Worm (Caenorhabditis elegans) whole organism, L4 larva: ENCODE data around the gene H21P03.10.

ENCODE experiments used
- F10B5.3 ChIP-seq: sonication (generic microtip); optimal IDR thresholded peaks from 2 replicates; lab custom pipeline; 2016; ENCODE audit warnings: mild to moderate bottlenecking, missing genetic modification characterization, missing compliant biosample characterization
- F49E8.2 ChIP-seq: sonication (generic microtip); optimal IDR thresholded peaks from 2 replicates; lab custom pipeline; 2016; ENCODE audit warnings: missing compliant biosample characterization, mild to moderate bottlenecking, missing genetic modification characterization, borderline replicate concordance
- T20F7.1 ChIP-seq: fragments of 200-800 bp; sonication (Bioruptor generic); optimal IDR thresholded peaks from 2 replicates; lab custom pipeline; 2018; ENCODE audit warnings: mild to moderate bottlenecking, missing genetic modification characterization, missing compliant biosample characterization
- Y5F2A.4 ChIP-seq: fragments of 200-800 bp; sonication (Bioruptor generic); optimal IDR thresholded peaks from 2 replicates; lab custom pipeline; 2018; ENCODE audit warnings: mild to moderate bottlenecking, missing genetic modification characterization, missing compliant biosample characterization
- ZK546.5 ChIP-seq, 2 experiments: sonication (generic microtip); optimal IDR thresholded peaks; 2 replicates each; lab custom pipeline; 2017; ENCODE audit warnings: missing biosample characterization in 2 of 2, missing genetic modification characterization in 2 of 2
- aha-1 ChIP-seq: fragments of 150-350 bp; peaks from one replicate; lab custom pipeline; 2014; ENCODE audit warnings: missing biosample characterization, missing genetic modification characterization
- ama-1 ChIP-seq: fragments of 150-350 bp; optimal IDR thresholded peaks from 2 replicates; lab custom pipeline; 2014; ENCODE audit warnings: inconsistent platforms, mixed read lengths
- arid-1 ChIP-seq: fragments of 200-800 bp; sonication (Bioruptor generic); conservative IDR thresholded peaks from 2 replicates; pipeline ENCODE4 v1.3.6; 2022; ENCODE audit warnings: missing genetic modification reagents, missing genetic modification characterization, missing compliant biosample characterization
- attf-4 ChIP-seq: sonication (generic microtip); optimal IDR thresholded peaks from 3 replicates; lab custom pipeline; 2017; ENCODE audit warnings: missing biosample characterization, missing genetic modification characterization
- ceh-20 ChIP-seq: fragments of 200-800 bp; sonication (Bioruptor generic); IDR thresholded peaks from 2 replicates; pipeline ENCODE4 v1.3.6; 2022; ENCODE audit warnings: missing genetic modification reagents, missing genetic modification characterization, missing compliant biosample characterization
- ceh-62 ChIP-seq: sonication (generic microtip); optimal IDR thresholded peaks from 2 replicates; lab custom pipeline; 2017; ENCODE audit warnings: missing biosample characterization, missing genetic modification characterization
- ctbp-1 ChIP-seq: fragments of 200-800 bp; sonication (Bioruptor generic); IDR thresholded peaks from 2 replicates; pipeline ENCODE4 v1.3.6; 2022; ENCODE audit warnings: missing genetic modification reagents, missing genetic modification characterization, missing compliant biosample characterization
- daf-12 ChIP-seq: fragments of 150-350 bp; optimal IDR thresholded peaks from 2 replicates; lab custom pipeline; 2014; ENCODE audit warnings: missing biosample characterization, missing genetic modification reagents, missing genetic modification characterization
- daf-19 ChIP-seq: fragments of 200-800 bp; sonication (Bioruptor generic); conservative IDR thresholded peaks from 2 replicates; pipeline ENCODE4 v1.3.6; 2022; ENCODE audit warnings: missing genetic modification characterization, missing compliant biosample characterization
- dmd-8 ChIP-seq: fragments of 200-800 bp; sonication (Bioruptor generic); IDR thresholded peaks from 2 replicates; pipeline ENCODE4 v1.3.6; 2022; ENCODE audit warnings: missing genetic modification characterization, missing compliant biosample characterization
- dpl-1 ChIP-seq: fragments of 150-350 bp; optimal IDR thresholded peaks from 2 replicates; lab custom pipeline; 2014; ENCODE audit warnings: missing biosample characterization, missing genetic modification reagents, missing genetic modification characterization
- duxl-1 ChIP-seq: sonication (generic microtip); optimal IDR thresholded peaks from 2 replicates; lab custom pipeline; 2016; ENCODE audit warnings: mild to moderate bottlenecking, missing genetic modification characterization, moderate library complexity, missing compliant biosample characterization; ENCODE audit not compliant: poor library complexity
- dve-1 ChIP-seq: sonication (generic microtip); optimal IDR thresholded peaks from 2 replicates; lab custom pipeline; 2017; ENCODE audit warnings: antibody characterized with exemption, mild to moderate bottlenecking, missing genetic modification characterization, missing compliant biosample characterization; ENCODE audit not compliant: insufficient read depth
- egl-27 ChIP-seq: sonication (generic microtip); optimal IDR thresholded peaks from 3 replicates; lab custom pipeline; 2017; ENCODE audit warnings: missing biosample characterization, missing genetic modification reagents, missing genetic modification characterization
- fkh-10 ChIP-seq: fragments of 150-350 bp; optimal IDR thresholded peaks from 2 replicates; lab custom pipeline; 2014; ENCODE audit warnings: missing biosample characterization, missing genetic modification reagents, missing genetic modification characterization
- fos-1 ChIP-seq: fragments of 150-350 bp; optimal IDR thresholded peaks from 2 replicates; lab custom pipeline; 2014; ENCODE audit warnings: missing biosample characterization, missing genetic modification characterization
- hif-1 ChIP-seq, 2 experiments: sonication (generic microtip); optimal IDR thresholded peaks; 2 replicates each; lab custom pipeline; 2016 to 2017; ENCODE audit warnings: missing compliant biosample characterization in 2 of 2, missing genetic modification characterization in 2 of 2, missing genetic modification reagents in 2 of 2, missing genotype in 2 of 2, mild to moderate bottlenecking in 1 of 2
- hlh-30 ChIP-seq: sonication (generic microtip); optimal IDR thresholded peaks from 2 replicates; lab custom pipeline; 2017; ENCODE audit warnings: antibody characterized with exemption, mild to moderate bottlenecking, missing genetic modification characterization, missing compliant biosample characterization; ENCODE audit not compliant: insufficient read depth
- hmg-1.1 ChIP-seq: fragments of 200-800 bp; sonication (Bioruptor generic); IDR thresholded peaks from 2 replicates; pipeline ENCODE4 v1.3.6; 2022; ENCODE audit warnings: missing genetic modification reagents, missing genetic modification characterization, missing compliant biosample characterization
- lin-1 ChIP-seq: fragments of 200-800 bp; sonication (Bioruptor generic); IDR thresholded peaks from 2 replicates; pipeline ENCODE4 v1.3.6; 2022; ENCODE audit warnings: missing genetic modification reagents, missing genetic modification characterization, missing compliant biosample characterization
- lin-13 ChIP-seq: fragments of 150-350 bp; optimal IDR thresholded peaks from 2 replicates; lab custom pipeline; 2014; ENCODE audit warnings: missing biosample characterization, missing genetic modification reagents, missing genetic modification characterization
- lin-15B ChIP-seq: fragments of 150-350 bp; sonication (generic microtip); optimal IDR thresholded peaks from 3 replicates; lab custom pipeline; 2014; ENCODE audit warnings: missing biosample characterization, missing genetic modification characterization
- lin-38 ChIP-seq: fragments of 200-800 bp; sonication (Bioruptor generic); IDR thresholded peaks from 2 replicates; pipeline ENCODE4 v1.3.6; 2022; ENCODE audit warnings: missing genetic modification reagents, missing genetic modification characterization, missing compliant biosample characterization
- lin-39 ChIP-seq: fragments of 150-350 bp; optimal IDR thresholded peaks from 2 replicates; lab custom pipeline; 2014; ENCODE audit warnings: missing biosample characterization, missing genetic modification reagents, missing genetic modification characterization
- lir-3 ChIP-seq: sonication (generic microtip); optimal IDR thresholded peaks from 2 replicates; lab custom pipeline; 2016; ENCODE audit warnings: mild to moderate bottlenecking, missing genetic modification characterization, missing compliant biosample characterization
- lsy-2 ChIP-seq, 2 experiments: fragments of 150-350 bp in 1 of 2; sonication (generic microtip) in 1 of 2; optimal IDR thresholded peaks; 2 replicates each; lab custom pipeline; 2014 to 2017; ENCODE audit warnings: missing biosample characterization in 2 of 2, missing genetic modification characterization in 2 of 2
- madf-9 ChIP-seq: fragments of 200-800 bp; sonication (Bioruptor generic); conservative IDR thresholded peaks from 2 replicates; pipeline ENCODE4 v1.3.6; 2022; ENCODE audit warnings: missing genetic modification reagents, missing genetic modification characterization, missing compliant biosample characterization
- nhr-102 ChIP-seq: sonication (generic microtip); optimal IDR thresholded peaks from 2 replicates; lab custom pipeline; 2016; ENCODE audit warnings: mild to moderate bottlenecking, missing genetic modification characterization, moderate library complexity, missing compliant biosample characterization
- nhr-11 ChIP-seq: fragments of 150-350 bp; optimal IDR thresholded peaks from 2 replicates; lab custom pipeline; 2014; ENCODE audit warnings: missing biosample characterization, missing genetic modification characterization
- nhr-25 ChIP-seq: sonication (generic microtip); optimal IDR thresholded peaks from 2 replicates; lab custom pipeline; 2017; ENCODE audit warnings: missing genetic modification characterization, mild to moderate bottlenecking, missing compliant biosample characterization, antibody characterized with exemption, moderate library complexity, borderline replicate concordance; ENCODE audit not compliant: insufficient read depth
- nhr-28 ChIP-seq: fragments of 150-350 bp; optimal IDR thresholded peaks from 2 replicates; lab custom pipeline; 2014; ENCODE audit warnings: missing biosample characterization, missing genetic modification characterization
- nhr-77 ChIP-seq: fragments of 150-350 bp; optimal IDR thresholded peaks from 2 replicates; lab custom pipeline; 2014; ENCODE audit warnings: missing biosample characterization, missing genetic modification characterization
- php-3 ChIP-seq: fragments of 200-800 bp; sonication (Bioruptor generic); IDR thresholded peaks from 2 replicates; pipeline ENCODE4 v1.3.6; 2022; ENCODE audit warnings: missing genetic modification reagents, missing genetic modification characterization, missing compliant biosample characterization
- rbr-2 ChIP-seq: sonication (generic microtip); optimal IDR thresholded peaks from 2 replicates; lab custom pipeline; 2016; ENCODE audit warnings: missing genotype, missing genetic modification characterization, missing compliant biosample characterization
- saeg-2 ChIP-seq: fragments of 200-800 bp; sonication (Bioruptor generic); IDR thresholded peaks from 2 replicates; pipeline ENCODE4 v1.3.6; 2022; ENCODE audit warnings: missing genetic modification reagents, missing genetic modification characterization, missing compliant biosample characterization
- set-16 ChIP-seq: fragments of 200-800 bp; sonication (Bioruptor generic); IDR thresholded peaks from 2 replicates; pipeline ENCODE4 v1.3.6; 2022; ENCODE audit warnings: missing genetic modification reagents, missing genetic modification characterization, missing compliant biosample characterization
- skn-1 ChIP-seq: fragments of 150-350 bp; optimal IDR thresholded peaks from 2 replicates; lab custom pipeline; 2014; ENCODE audit warnings: missing biosample characterization, missing genetic modification characterization
- snpc-4 ChIP-seq: fragments of 150-350 bp; optimal IDR thresholded peaks from 2 replicates; lab custom pipeline; 2014; ENCODE audit warnings: missing biosample characterization, missing genetic modification characterization
- zfp-3 ChIP-seq: fragments of 200-800 bp; sonication (Bioruptor generic); conservative IDR thresholded peaks from 2 replicates; pipeline ENCODE4 v1.3.6; 2022; ENCODE audit warnings: missing genetic modification reagents, missing genetic modification characterization, missing compliant biosample characterization
- ztf-7 ChIP-seq: fragments of 150-350 bp; optimal IDR thresholded peaks from 2 replicates; lab custom pipeline; 2014; ENCODE audit warnings: missing biosample characterization, missing genetic modification characterization

H21P03.10 gene

DNA sequence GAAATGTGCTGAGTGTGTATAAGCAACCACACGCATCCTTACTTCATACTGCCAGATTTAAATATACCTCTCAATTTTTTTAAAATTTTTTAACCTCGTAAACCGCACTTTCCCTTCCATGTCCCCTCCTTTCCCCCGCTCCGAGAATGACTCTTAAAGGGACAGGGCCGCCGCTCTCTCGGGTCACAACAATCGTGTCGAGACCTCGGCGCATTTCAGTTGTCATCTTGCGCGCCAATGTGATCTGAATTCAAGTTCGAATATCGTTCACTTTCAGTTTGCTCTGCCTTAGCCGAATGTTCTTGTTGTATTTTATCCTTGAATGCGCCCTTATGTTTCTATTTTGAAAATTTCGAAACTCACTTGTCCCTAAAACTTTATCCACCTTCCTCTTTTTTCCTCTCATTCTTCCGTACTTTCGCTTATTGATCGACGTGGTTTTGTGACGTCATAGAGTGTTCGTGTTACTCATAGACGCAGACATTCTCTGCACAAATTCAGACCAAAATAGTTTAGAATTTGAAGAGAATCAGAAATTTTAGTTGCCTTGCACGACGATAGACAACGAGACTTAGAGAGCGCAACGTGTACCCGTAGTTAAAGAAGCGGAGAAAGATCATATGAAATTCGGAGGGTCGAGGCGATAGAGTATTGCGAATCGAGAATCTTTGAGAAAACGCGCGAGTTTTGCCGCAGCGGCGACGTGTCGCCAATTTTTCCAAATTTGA is 21.9 kb downstream of the H21P03.10 start (continued):
- no peak for TF ChIP-seq duxl-1 (tag; lab: Kevin White, UChicago)
- TF ChIP-seq F10B5.3 (tag; lab: Kevin White, UChicago), result no peak
- no peak for TF ChIP-seq set-16 (GFP tag; lab: Robert Waterston, UW)
- TF ChIP-seq zfp-3 (GFP tag; lab: Robert Waterston, UW), result no peak
- peak; percentile 56 for TF ChIP-seq nhr-11
- peak; percentile 96 for TF ChIP-seq aha-1 (tag; lab: Kevin White, UChicago)
- TF ChIP-seq hlh-30 (tag; lab: Kevin White, UChicago), result peak; percentile 78
- TF ChIP-seq nhr-28, result peak; percentile 83
- TF ChIP-seq lin-38, result peak; percentile 18
- TF ChIP-seq saeg-2 (GFP tag; lab: Robert Waterston, UW), result 0 out of 2 replicates have a peak, but pooled peaks have one; percentile 21
- no peak for TF ChIP-seq daf-12 (tag; lab: Kevin White, UChicago)
- peak; percentile 39 for TF ChIP-seq dpl-1
- TF ChIP-seq hmg-1.1 (GFP tag; lab: Robert Waterston, UW), result peak; percentile 43
- TF ChIP-seq ztf-7 (tag; lab: Kevin White, UChicago), result peak; percentile 18
- no peak for TF ChIP-seq Y5F2A.4 (GFP tag; lab: Kevin White, UChicago)
- TF ChIP-seq lin-13 (GFP tag; lab: Kevin White, UChicago), result peak; percentile 31
- peak; percentile 92 for TF ChIP-seq nhr-77 (tag; lab: Kevin White, UChicago)
- TF ChIP-seq skn-1 (tag; lab: Kevin White, UChicago), result no peak
- TF ChIP-seq lin-1 (GFP tag; lab: Robert Waterston, UW), result no peak
- no peak for TF ChIP-seq snpc-4 (tag; lab: Kevin White, UChicago)
- no peak for TF ChIP-seq madf-9
- no peak for TF ChIP-seq lin-15B
- TF ChIP-seq php-3 (GFP tag; lab: Robert Waterston, UW), result no peak
- TF ChIP-seq ceh-20, result no peak; the same call in 1 of the 2 replicates
- TF ChIP-seq hif-1 (tag; optimal IDR thresholded peaks at IDR 0.05; lab: Kevin White, UChicago), result peak in 1 of 2 experiments; percentile 28
- TF ChIP-seq fkh-10 (GFP tag; lab: Kevin White, UChicago), result peak; percentile 13
- no peak for TF ChIP-seq arid-1 (GFP tag; lab: Robert Waterston, UW)
- TF ChIP-seq dmd-8 (GFP tag; lab: Robert Waterston, UW), result no peak
- TF ChIP-seq daf-19 (GFP tag; lab: Robert Waterston, UW), result 0 out of 2 replicates have a peak, but pooled peaks have one; percentile 15
- TF ChIP-seq nhr-102, result peak; percentile 61
- no peak for TF ChIP-seq egl-27 (tag; lab: Kevin White, UChicago)
- TF ChIP-seq ctbp-1 (GFP tag; lab: Robert Waterston, UW), result no peak
- no peak for TF ChIP-seq ZK546.5 (tag; optimal IDR thresholded peaks at IDR 0.05; lab: Kevin White, UChicago)
- TF ChIP-seq ceh-62 (tag; lab: Kevin White, UChicago), result no peak
- TF ChIP-seq ama-1 (lab: Kevin White, UChicago), result peak; percentile 13
- peak; percentile 62 for TF ChIP-seq rbr-2 (tag; lab: Kevin White, UChicago)
- TF ChIP-seq nhr-25 (tag; lab: Kevin White, UChicago), result no peak
- peak; percentile 88 for TF ChIP-seq T20F7.1 (GFP tag; lab: Kevin White, UChicago)
- TF ChIP-seq lin-39 (tag; lab: Kevin White, UChicago), result no peak
- TF ChIP-seq dve-1 (tag; lab: Kevin White, UChicago), result peak; percentile 80
- TF ChIP-seq lsy-2 (tag; optimal IDR thresholded peaks at IDR 0.05; lab: Kevin White, UChicago), result peak; percentile 35 to 72
- TF ChIP-seq lir-3 (tag; lab: Kevin White, UChicago), result no peak
- TF ChIP-seq attf-4 (tag; lab: Kevin White, UChicago), result no peak
- no peak for TF ChIP-seq F49E8.2 (tag; lab: Kevin White, UChicago)
- no peak for TF ChIP-seq fos-1 (tag; lab: Kevin White, UChicago)
